Fruit fly (Drosophila melanogaster) Kc167 (cell line): Measurements from ENCODE around the gene ScsbetaG.

Experiments
- Myc ChIP-seq: fragments of >200 bp; optimal IDR thresholded peaks from 2 replicates; lab custom pipeline; 2017; ENCODE audit warnings: missing external identifiers
- h ChIP-seq: fragments of >200 bp; optimal IDR thresholded peaks from 3 replicates; lab custom pipeline; 2018; ENCODE audit warnings: missing external identifiers
- insv ChIP-seq: fragments of >200 bp; optimal IDR thresholded peaks from 3 replicates; lab custom pipeline; 2018; ENCODE audit warnings: missing external identifiers
- psq ChIP-seq: fragments of >200 bp; optimal IDR thresholded peaks from 2 replicates; lab custom pipeline; 2017; ENCODE audit warnings: missing external identifiers
- ttk ChIP-seq: sonication (Bioruptor generic); optimal IDR thresholded peaks from 2 replicates; lab custom pipeline; 2017; ENCODE audit warnings: missing external identifiers

DNA sequence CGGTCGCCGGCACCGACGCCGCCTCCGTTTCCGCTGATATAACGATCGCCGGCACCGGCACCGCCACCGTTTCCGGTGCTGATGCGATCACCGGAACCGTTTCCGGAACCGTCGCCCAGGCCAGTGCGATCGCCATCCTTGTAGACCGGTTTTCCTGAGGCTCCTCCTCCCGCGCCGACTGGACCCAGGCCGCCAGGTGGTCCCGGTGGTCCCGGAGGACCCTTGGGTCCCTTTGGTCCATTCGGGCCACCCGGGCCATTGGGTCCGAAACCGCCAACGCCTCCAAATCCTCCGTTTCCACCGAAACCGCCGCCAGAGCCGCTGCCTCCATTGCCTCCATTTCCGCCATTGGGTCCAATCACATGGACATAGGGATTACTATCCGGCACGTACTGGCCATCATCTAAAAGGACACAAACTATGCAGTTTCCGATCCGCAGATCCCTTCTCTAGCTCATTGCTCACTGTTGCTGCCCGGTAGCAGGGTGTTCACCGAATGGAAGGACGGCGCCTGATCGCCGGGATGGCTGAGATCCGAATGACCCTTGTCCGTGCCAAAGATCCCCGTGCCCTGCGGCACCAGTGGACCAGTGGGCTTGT is 20.6 kb downstream of the ScsbetaG start:
- TF ChIP-seq insv (lab: Kevin White, UChicago) (no peak), Myc (lab: Kevin White, UChicago) (no peak), ttk (lab: Kevin White, UChicago) (no peak), psq (lab: Kevin White, UChicago) (no peak), h (lab: Kevin White, UChicago) (no peak)
